Fruit fly (Drosophila melanogaster) whole organism: ENCODE data around the gene Arts.

ENCODE experiments used
- Dll ChIP-seq: fragments of >200 bp; optimal IDR thresholded peaks from 2 replicates; lab custom pipeline; 2017
- EcR ChIP-seq, 2 experiments: fragments of >200 bp; optimal IDR thresholded peaks; 2 replicates each; lab custom pipeline; 2017; ENCODE audit warnings: missing biosample characterization in 2 of 2, missing genetic modification characterization in 2 of 2, missing genetic modification reagents in 2 of 2
- pan ChIP-seq: fragments of >200 bp; optimal IDR thresholded peaks from 2 replicates; lab custom pipeline; 2017
- psq ChIP-seq: fragments of >200 bp; optimal IDR thresholded peaks from 2 replicates; lab custom pipeline; 2017
- usp ChIP-seq: fragments of >200 bp; optimal IDR thresholded peaks from 2 replicates; lab custom pipeline; 2017; ENCODE audit warnings: missing biosample characterization, missing genetic modification characterization, mixed read lengths

DNA sequence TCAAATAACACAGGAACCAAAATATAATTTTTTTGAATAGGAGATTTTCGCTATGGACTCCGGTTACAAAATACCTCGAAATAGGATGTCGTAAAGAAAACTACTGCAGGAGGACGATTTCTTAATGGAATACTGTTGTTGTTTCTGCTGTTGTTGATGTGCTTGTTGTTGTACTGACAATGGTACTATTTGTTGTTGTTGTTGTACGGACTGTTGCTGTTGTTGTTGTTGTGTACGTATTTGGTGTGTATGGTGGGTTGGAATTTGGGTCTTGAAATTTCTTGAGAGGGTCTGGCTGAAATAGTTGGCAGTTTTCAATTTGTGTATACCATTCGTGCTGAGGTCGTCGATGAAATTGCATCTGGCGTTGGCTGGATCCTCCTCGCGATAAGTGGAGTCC lies 23.5 kb downstream of the Arts start:
- TF ChIP-seq pan (lab: Kevin White, UChicago) (no peak), psq (lab: Kevin White, UChicago) (no peak), Dll (lab: Kevin White, UChicago) (no peak), EcR (GFP tag; optimal IDR thresholded peaks at IDR 0.05; lab: Kevin White, UChicago) (no peak), usp (GFP tag; lab: Kevin White, UChicago) (no peak)
